Worm (Caenorhabditis elegans) whole organism, L4 larva: Measurements from ENCODE around the gene fbxa-147.

Experiments
- D1046.2 ChIP-seq: fragments of 200-800 bp; sonication (Bioruptor generic); IDR thresholded peaks from 2 replicates; pipeline ENCODE4 v1.3.6; 2022; ENCODE audit warnings: missing genetic modification characterization, missing compliant biosample characterization
- F10B5.3 ChIP-seq: sonication (generic microtip); optimal IDR thresholded peaks from 2 replicates; lab custom pipeline; 2016; ENCODE audit warnings: mild to moderate bottlenecking, missing genetic modification characterization, missing compliant biosample characterization
- F44E2.7 ChIP-seq: fragments of 200-800 bp; sonication (Bioruptor generic); IDR thresholded peaks from 2 replicates; pipeline ENCODE4 v2.1.2; 2022; ENCODE audit warnings: missing genetic modification characterization, missing compliant biosample characterization
- R02D3.7 ChIP-seq: fragments of 150-350 bp; sonication (generic microtip); optimal IDR thresholded peaks from 3 replicates; lab custom pipeline; 2014; ENCODE audit warnings: missing biosample characterization, missing genetic modification characterization
- Y48G9A.11 ChIP-seq: fragments of 200-800 bp; sonication (Bioruptor generic); IDR thresholded peaks from 2 replicates; pipeline ENCODE4 v1.3.6; 2022; ENCODE audit warnings: missing genetic modification reagents, missing genetic modification characterization, missing compliant biosample characterization
- aha-1 ChIP-seq: fragments of 150-350 bp; peaks from one replicate; lab custom pipeline; 2014; ENCODE audit warnings: missing biosample characterization, missing genetic modification characterization
- aly-2 ChIP-seq: sonication (generic microtip); optimal IDR thresholded peaks from 2 replicates; lab custom pipeline; 2018; ENCODE audit warnings: missing biosample characterization, missing genetic modification characterization
- ceh-28 ChIP-seq: fragments of 150-350 bp; optimal IDR thresholded peaks from 2 replicates; lab custom pipeline; 2014; ENCODE audit warnings: missing biosample characterization, missing genetic modification reagents, missing genetic modification characterization
- ceh-44 ChIP-seq: fragments of 200-800 bp; sonication (Bioruptor generic); IDR thresholded peaks from 2 replicates; pipeline ENCODE4 v1.3.6; 2022; ENCODE audit warnings: missing genetic modification reagents, missing genetic modification characterization, missing compliant biosample characterization
- ceh-82 ChIP-seq: sonication (generic microtip); optimal IDR thresholded peaks from 2 replicates; lab custom pipeline; 2017; ENCODE audit warnings: missing biosample characterization, missing genetic modification characterization
- ces-1 ChIP-seq: fragments of 150-350 bp; sonication (generic microtip); optimal IDR thresholded peaks from 4 replicates; lab custom pipeline; 2014; ENCODE audit warnings: missing biosample characterization, missing genetic modification reagents, missing genetic modification characterization
- daf-12 ChIP-seq: fragments of 150-350 bp; optimal IDR thresholded peaks from 2 replicates; lab custom pipeline; 2014; ENCODE audit warnings: missing biosample characterization, missing genetic modification reagents, missing genetic modification characterization
- daf-8 ChIP-seq: fragments of 200-800 bp; sonication (Bioruptor generic); IDR thresholded peaks from 2 replicates; pipeline ENCODE4 v1.3.6; 2022; ENCODE audit warnings: missing genetic modification characterization, missing compliant biosample characterization
- dmd-8 ChIP-seq: fragments of 200-800 bp; sonication (Bioruptor generic); IDR thresholded peaks from 2 replicates; pipeline ENCODE4 v1.3.6; 2022; ENCODE audit warnings: missing genetic modification characterization, missing compliant biosample characterization
- dve-1 ChIP-seq: sonication (generic microtip); optimal IDR thresholded peaks from 2 replicates; lab custom pipeline; 2017; ENCODE audit warnings: antibody characterized with exemption, mild to moderate bottlenecking, missing genetic modification characterization, missing compliant biosample characterization; ENCODE audit not compliant: insufficient read depth
- fkh-10 ChIP-seq: fragments of 150-350 bp; optimal IDR thresholded peaks from 2 replicates; lab custom pipeline; 2014; ENCODE audit warnings: missing biosample characterization, missing genetic modification reagents, missing genetic modification characterization
- hmg-1.1 ChIP-seq: fragments of 200-800 bp; sonication (Bioruptor generic); IDR thresholded peaks from 2 replicates; pipeline ENCODE4 v1.3.6; 2022; ENCODE audit warnings: missing genetic modification reagents, missing genetic modification characterization, missing compliant biosample characterization
- jun-1 ChIP-seq: fragments of 150-350 bp; optimal IDR thresholded peaks from 2 replicates; lab custom pipeline; 2014; ENCODE audit warnings: missing biosample characterization, missing genetic modification reagents, missing genetic modification characterization
- lim-7 ChIP-seq: fragments of 200-800 bp; sonication (Bioruptor generic); IDR thresholded peaks from 2 replicates; pipeline ENCODE4 v1.3.6; 2022; ENCODE audit warnings: missing genetic modification characterization, missing compliant biosample characterization
- lin-1 ChIP-seq: fragments of 200-800 bp; sonication (Bioruptor generic); IDR thresholded peaks from 2 replicates; pipeline ENCODE4 v1.3.6; 2022; ENCODE audit warnings: missing genetic modification reagents, missing genetic modification characterization, missing compliant biosample characterization
- lin-39 ChIP-seq: fragments of 150-350 bp; optimal IDR thresholded peaks from 2 replicates; lab custom pipeline; 2014; ENCODE audit warnings: missing biosample characterization, missing genetic modification reagents, missing genetic modification characterization
- madf-5 ChIP-seq, 2 experiments: fragments of 200-800 bp; sonication (Bioruptor generic); IDR thresholded peaks; 2 replicates each; pipeline ENCODE4 v1.3.6; 2022; ENCODE audit warnings: missing compliant biosample characterization in 2 of 2, missing genetic modification characterization in 2 of 2
- madf-9 ChIP-seq: fragments of 200-800 bp; sonication (Bioruptor generic); conservative IDR thresholded peaks from 2 replicates; pipeline ENCODE4 v1.3.6; 2022; ENCODE audit warnings: missing genetic modification reagents, missing genetic modification characterization, missing compliant biosample characterization
- mxl-2 ChIP-seq: fragments of 200-800 bp; sonication (Bioruptor generic); conservative IDR thresholded peaks from 2 replicates; pipeline ENCODE4 v1.3.6; 2022; ENCODE audit warnings: missing genetic modification reagents, missing genetic modification characterization, missing compliant biosample characterization
- nhr-102 ChIP-seq: sonication (generic microtip); optimal IDR thresholded peaks from 2 replicates; lab custom pipeline; 2016; ENCODE audit warnings: mild to moderate bottlenecking, missing genetic modification characterization, moderate library complexity, missing compliant biosample characterization
- nhr-42 ChIP-seq: fragments of 200-800 bp; sonication (Bioruptor generic); IDR thresholded peaks from 2 replicates; pipeline ENCODE4 v1.3.6; 2022; ENCODE audit warnings: missing genetic modification characterization, missing compliant biosample characterization
- nhr-48 ChIP-seq: sonication (generic microtip); optimal IDR thresholded peaks from 2 replicates; lab custom pipeline; 2016; ENCODE audit warnings: mild to moderate bottlenecking, missing genetic modification characterization, missing compliant biosample characterization
- php-3 ChIP-seq: fragments of 200-800 bp; sonication (Bioruptor generic); IDR thresholded peaks from 2 replicates; pipeline ENCODE4 v1.3.6; 2022; ENCODE audit warnings: missing genetic modification reagents, missing genetic modification characterization, missing compliant biosample characterization
- pqm-1 ChIP-seq: sonication (generic microtip); optimal IDR thresholded peaks from 2 replicates; lab custom pipeline; 2017; ENCODE audit warnings: missing biosample characterization, missing genetic modification characterization
- sdz-12 ChIP-seq: fragments of 200-800 bp; sonication (Bioruptor generic); optimal IDR thresholded peaks from 2 replicates; lab custom pipeline; 2018; ENCODE audit warnings: mild to moderate bottlenecking, missing genetic modification characterization, missing compliant biosample characterization
- tra-1 ChIP-seq: fragments of 200-800 bp; sonication (Bioruptor generic); IDR thresholded peaks from 2 replicates; pipeline ENCODE4 v1.3.6; 2022; ENCODE audit warnings: missing genetic modification reagents, missing genetic modification characterization, missing compliant biosample characterization
- unc-62 ChIP-seq, 3 experiments: fragments of 150-350 bp in 1 of 3; sonication (generic microtip); optimal IDR thresholded peaks in 2 of 3; peaks in 1 of 3; 1 replicate in 1 of 3; 2 replicates in 2 of 3; lab custom pipeline; 2014 to 2017; ENCODE audit warnings: missing biosample characterization in 3 of 3, missing genetic modification characterization in 3 of 3, missing genetic modification reagents in 3 of 3, missing genotype in 1 of 3
- zfp-2 ChIP-seq: sonication (generic microtip); optimal IDR thresholded peaks from 2 replicates; lab custom pipeline; 2016; ENCODE audit warnings: mild to moderate bottlenecking, missing genetic modification characterization, missing compliant biosample characterization
- zfp-3 ChIP-seq: fragments of 200-800 bp; sonication (Bioruptor generic); conservative IDR thresholded peaks from 2 replicates; pipeline ENCODE4 v1.3.6; 2022; ENCODE audit warnings: missing genetic modification reagents, missing genetic modification characterization, missing compliant biosample characterization
- zip-2 ChIP-seq: fragments of 150-350 bp; optimal IDR thresholded peaks from 2 replicates; lab custom pipeline; 2014; ENCODE audit warnings: missing biosample characterization, missing genetic modification characterization
- ztf-7 ChIP-seq: fragments of 150-350 bp; optimal IDR thresholded peaks from 2 replicates; lab custom pipeline; 2014; ENCODE audit warnings: missing biosample characterization, missing genetic modification characterization

Gene fbxa-147

DNA sequence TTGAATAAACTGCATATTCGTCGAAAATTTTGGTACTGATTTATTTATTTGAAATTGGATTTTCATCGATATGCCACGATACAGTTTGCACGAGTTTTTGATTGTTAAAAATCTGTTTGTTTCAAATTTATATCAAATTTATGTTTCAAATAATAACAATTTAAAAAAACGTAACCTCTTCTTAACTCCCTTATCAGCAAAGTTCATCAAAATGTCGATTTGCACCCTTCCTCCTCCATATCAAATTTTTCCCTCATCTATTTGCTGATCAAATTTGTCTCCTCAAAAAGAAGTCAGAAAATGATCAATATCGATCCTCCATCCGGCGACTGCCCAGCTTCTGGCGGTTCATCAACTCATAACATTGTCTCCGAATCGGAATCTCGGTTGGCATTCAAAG, 5.2 kb upstream of the fbxa-147 start, which contains the start of gene ssp-33:
Gene ssp-33, plus strand, starts transcription at position 301 of the 400 bp plus-strand sequence.
- TF ChIP-seq zip-2 (tag; lab: Kevin White, UChicago): no peak
- TF ChIP-seq daf-8 (GFP tag; lab: Robert Waterston, UW): no peak
- no peak for TF ChIP-seq lin-1 (GFP tag; lab: Robert Waterston, UW)
- TF ChIP-seq php-3: no peak
- no peak for TF ChIP-seq lim-7
- TF ChIP-seq D1046.2 (GFP tag; lab: Robert Waterston, UW): no peak
- TF ChIP-seq Y48G9A.11 (GFP tag; lab: Robert Waterston, UW): no peak

ce11 chrV:14712316-14712715, 4.0 kb upstream of the fbxa-147 start, which contains the start of gene R08A2.5:
TSS of gene R08A2.5 (plus strand) at chrV:14712616.
- no peak for TF ChIP-seq nhr-48
- TF ChIP-seq aha-1 (tag; lab: Kevin White, UChicago): peak; percentile 58
- TF ChIP-seq, all 104 proteins: peak for 1

DNA sequence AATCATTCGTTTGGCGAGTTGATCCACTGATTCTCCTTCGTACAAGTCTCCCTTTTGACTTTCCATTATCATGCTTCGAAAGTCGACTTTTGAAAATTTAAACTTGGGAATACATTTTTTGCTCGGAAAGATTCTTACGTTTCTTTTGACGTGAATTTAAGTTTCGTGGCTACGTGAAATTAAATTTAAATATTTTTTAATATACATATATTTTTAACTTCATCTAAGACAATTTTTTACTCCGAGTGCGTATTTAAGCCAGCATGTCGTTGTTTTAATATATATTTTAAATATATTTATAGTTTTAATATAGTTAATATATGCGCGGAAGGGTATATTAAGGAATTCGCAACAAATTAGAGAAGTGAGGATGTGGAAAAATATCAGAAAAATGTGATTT, 691 bp upstream of the fbxa-147 start, which contains the start of gene R08A2.2:
Gene R08A2.2, minus strand, starts transcription at position 101 of the 400 bp plus-strand sequence.
- TF ChIP-seq zip-2 (tag; lab: Kevin White, UChicago) (no peak), ces-1 (GFP tag; lab: Kevin White, UChicago) (no peak), nhr-102 (tag; lab: Kevin White, UChicago) (no peak), daf-12 (tag; lab: Kevin White, UChicago) (no peak), pqm-1 (tag; lab: Kevin White, UChicago) (no peak), tra-1 (GFP tag; lab: Robert Waterston, UW) (no peak), F44E2.7 (no peak), ceh-44 (GFP tag; lab: Robert Waterston, UW) (no peak), madf-5 (GFP tag; IDR thresholded peaks at IDR 0.05; lab: Robert Waterston, UW) (no peak), R02D3.7 (tag; lab: Kevin White, UChicago) (no peak)

ce11 chrV:14719491-14719890, 3.2 kb downstream of the fbxa-147 start, which contains the start of gene R08A2.1:
TSS of gene R08A2.1 (minus strand) at chrV:14719591.
- TF ChIP-seq sdz-12: no peak
- no peak for TF ChIP-seq ceh-82 (tag; lab: Kevin White, UChicago)
- TF ChIP-seq php-3: no peak
- TF ChIP-seq hmg-1.1 (GFP tag; lab: Robert Waterston, UW): no peak
- no peak for TF ChIP-seq lin-39 (tag; lab: Kevin White, UChicago)
- no peak for TF ChIP-seq daf-12 (tag; lab: Kevin White, UChicago)
- TF ChIP-seq ztf-7 (tag; lab: Kevin White, UChicago): no peak
- no peak for TF ChIP-seq dve-1 (tag; lab: Kevin White, UChicago)
- TF ChIP-seq F10B5.3: no peak
- no peak for TF ChIP-seq jun-1 (tag; lab: Kevin White, UChicago)
- no peak for TF ChIP-seq nhr-102 (tag; lab: Kevin White, UChicago)
- TF ChIP-seq aly-2 (tag; lab: Kevin White, UChicago): no peak
- no peak for TF ChIP-seq zfp-3 (GFP tag; lab: Robert Waterston, UW)
- no peak for TF ChIP-seq pqm-1 (tag; lab: Kevin White, UChicago)
- no peak for TF ChIP-seq mxl-2 (GFP tag; lab: Robert Waterston, UW)
- TF ChIP-seq dmd-8: no peak
- no peak for TF ChIP-seq fkh-10 (GFP tag; lab: Kevin White, UChicago)
- TF ChIP-seq zfp-2 (tag; lab: Kevin White, UChicago): no peak
- no peak for TF ChIP-seq nhr-42
- TF ChIP-seq ceh-28 (tag; lab: Kevin White, UChicago): no peak

- no peak for TF ChIP-seq madf-9 (GFP tag; lab: Robert Waterston, UW)
- peak in 1 of 2 experiments; percentile 61 for TF ChIP-seq unc-62 (GFP tag; optimal IDR thresholded peaks at IDR 0.05 in 1 of 2; lab: Kevin White, UChicago)
- no peak for TF ChIP-seq unc-62 (tag; optimal IDR thresholded peaks at IDR 0.05; lab: Kevin White, UChicago)
- TF ChIP-seq, all 104 proteins: peak for 1
Measured at ce11 chrV:14723020-14723419, 6.7 kb downstream of the fbxa-147 start, which contains the start of gene R08A2.7. TSS of gene R08A2.7 (plus strand) at chrV:14723320.
